Fruit fly (Drosophila melanogaster): ENCODE results near the gene Oga.

DNA sequence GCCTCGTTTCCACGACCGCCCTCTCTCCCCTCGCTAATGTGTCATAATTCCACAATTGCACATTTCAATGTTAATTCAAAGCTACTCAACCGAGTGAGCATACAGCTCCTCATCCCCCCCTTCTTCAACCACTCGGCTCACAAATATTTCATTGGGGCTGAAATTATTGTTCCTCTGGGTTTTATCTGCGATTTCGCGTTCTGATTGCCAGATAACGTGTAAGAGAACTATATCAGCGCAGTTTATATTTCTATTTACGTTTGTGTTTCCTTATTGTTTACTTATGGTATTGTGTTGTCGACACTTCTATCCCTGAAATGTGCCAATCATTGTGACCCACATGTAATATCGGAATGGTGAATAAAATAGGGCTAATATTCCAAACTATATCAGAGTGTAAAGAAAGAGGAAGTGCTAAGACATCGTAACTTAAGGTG is 12.1 kb upstream of the Oga start:
- no peak for TF ChIP-seq gcm (GFP tag; optimal IDR thresholded peaks at IDR 0.05)
- TF ChIP-seq CG43689 (GFP tag; IDR thresholded peaks at IDR 0.05): no peak
